Worm (Caenorhabditis elegans) whole organism, early embryonic: ENCODE data around the gene Y105C5B.19.
A peak's percentile ranks its signal among the peaks of the same experiment; 100 is the strongest.

Source experiments
- B0310.2 ChIP-seq: sonication (generic microtip); optimal IDR thresholded peaks from 2 replicates; lab custom pipeline; 2016; ENCODE audit warnings: mild to moderate bottlenecking, missing genetic modification characterization, missing compliant biosample characterization
- F13C5.2 ChIP-seq: sonication (generic microtip); optimal IDR thresholded peaks from 2 replicates; lab custom pipeline; 2017; ENCODE audit warnings: mild to moderate bottlenecking, missing genetic modification characterization, inconsistent platforms, missing compliant biosample characterization
- aly-1 ChIP-seq: sonication (generic microtip); optimal IDR thresholded peaks from 2 replicates; lab custom pipeline; 2016; ENCODE audit warnings: missing genetic modification characterization, missing compliant biosample characterization
- ama-1 ChIP-seq: fragments of 150-350 bp; optimal IDR thresholded peaks from 2 replicates; lab custom pipeline; 2014
- ceh-13 ChIP-seq: fragments of 200-800 bp; sonication (Bioruptor generic); optimal IDR thresholded peaks from 2 replicates; lab custom pipeline; 2018; ENCODE audit warnings: mild to moderate bottlenecking, missing genetic modification characterization, missing compliant biosample characterization
- ceh-36 ChIP-seq: sonication (generic microtip); optimal IDR thresholded peaks from 2 replicates; lab custom pipeline; 2016; ENCODE audit warnings: missing genetic modification characterization, inconsistent platforms, missing compliant biosample characterization
- ets-7 ChIP-seq: sonication (generic microtip); optimal IDR thresholded peaks from 2 replicates; lab custom pipeline; 2016; ENCODE audit warnings: missing genotype, missing genetic modification characterization, missing compliant biosample characterization
- flt-1 ChIP-seq: fragments of 200-800 bp; sonication (Bioruptor generic); IDR thresholded peaks from 2 replicates; pipeline ENCODE4 v1.3.6; 2022; ENCODE audit warnings: missing genetic modification characterization, missing compliant biosample characterization
- hmbx-1 ChIP-seq: sonication (generic microtip); optimal IDR thresholded peaks from 2 replicates; lab custom pipeline; 2016; ENCODE audit warnings: mild to moderate bottlenecking, missing genetic modification characterization, missing compliant biosample characterization
- hmg-4 ChIP-seq: fragments of 200-800 bp; sonication (Bioruptor generic); optimal IDR thresholded peaks from 2 replicates; lab custom pipeline; 2018; ENCODE audit warnings: mild to moderate bottlenecking, missing genetic modification characterization, missing compliant biosample characterization
- hnd-1 ChIP-seq: sonication (generic microtip); optimal IDR thresholded peaks from 2 replicates; lab custom pipeline; 2016; ENCODE audit warnings: missing genetic modification characterization, missing compliant biosample characterization
- pes-1 ChIP-seq: fragments of 200-800 bp; sonication (Bioruptor generic); IDR thresholded peaks from 2 replicates; pipeline ENCODE4 v1.3.6; 2022; ENCODE audit warnings: missing genetic modification reagents, missing genetic modification characterization, missing compliant biosample characterization
- scrt-1 ChIP-seq: fragments of 200-800 bp; sonication (Bioruptor generic); IDR thresholded peaks from 2 replicates; pipeline ENCODE4 v1.3.6; 2022; ENCODE audit warnings: missing genetic modification characterization, missing compliant biosample characterization
- sea-1 ChIP-seq: fragments of 200-800 bp; sonication (Bioruptor generic); conservative IDR thresholded peaks from 2 replicates; pipeline ENCODE4 v1.3.6; 2022; ENCODE audit warnings: missing genetic modification characterization, missing compliant biosample characterization
- tbx-11 ChIP-seq: fragments of 200-800 bp; sonication (Bioruptor generic); IDR thresholded peaks from 2 replicates; pipeline ENCODE4 v1.3.6; 2022; ENCODE audit warnings: missing genetic modification characterization, missing compliant biosample characterization
- tbx-37 ChIP-seq: fragments of 200-800 bp; sonication (Bioruptor generic); conservative IDR thresholded peaks from 2 replicates; pipeline ENCODE4 v1.3.6; 2022; ENCODE audit warnings: missing genetic modification reagents, missing genetic modification characterization, missing compliant biosample characterization
- tra-4 ChIP-seq: sonication (generic microtip); optimal IDR thresholded peaks from 2 replicates; lab custom pipeline; 2017; ENCODE audit warnings: missing genetic modification characterization, missing compliant biosample characterization

Y105C5B.19 gene

ce11 chrIV:15937088-15937487, 46.7 kb downstream of the Y105C5B.19 start:
- TF ChIP-seq hmg-4, result no peak
- TF ChIP-seq ceh-36 (tag; lab: Kevin White, UChicago), result no peak
- TF ChIP-seq ceh-13, result no peak
- TF ChIP-seq flt-1 (GFP tag; lab: Robert Waterston, UW), result no peak
- TF ChIP-seq tra-4 (tag; lab: Kevin White, UChicago), result no peak
- TF ChIP-seq hmbx-1 (tag; lab: Kevin White, UChicago), result no peak
- no peak for TF ChIP-seq F13C5.2
- TF ChIP-seq tbx-37 (GFP tag; lab: Robert Waterston, UW), result no peak
- TF ChIP-seq sea-1, result no peak
- no peak for TF ChIP-seq pes-1
- TF ChIP-seq B0310.2 (tag; lab: Kevin White, UChicago), result no peak
- TF ChIP-seq hnd-1 (tag; lab: Kevin White, UChicago), result no peak
- TF ChIP-seq aly-1, result no peak
- TF ChIP-seq ets-7 (tag; lab: Kevin White, UChicago), result no peak
- no peak for TF ChIP-seq tbx-11
- TF ChIP-seq ama-1, result no peak
- no peak for TF ChIP-seq scrt-1 (GFP tag; lab: Robert Waterston, UW)

ce11 chrIV:15933814-15934213, 50.0 kb downstream of the Y105C5B.19 start, which contains the start of gene srv-16:
Gene srv-16 (minus strand): TSS chrIV:15933914.
- TF ChIP-seq hmg-4, result no peak
- no peak for TF ChIP-seq F13C5.2
- TF ChIP-seq scrt-1 (GFP tag; lab: Robert Waterston, UW), result no peak
- TF ChIP-seq B0310.2 (tag; lab: Kevin White, UChicago), result no peak

- TF ChIP-seq flt-1 (GFP tag; lab: Robert Waterston, UW), result 0 out of 2 replicates have a peak, but pooled peaks have one; percentile 32
- TF ChIP-seq ama-1, result no peak
- peak; percentile 42 for TF ChIP-seq hmg-4
- no peak for TF ChIP-seq B0310.2 (tag; lab: Kevin White, UChicago)
- no peak for TF ChIP-seq ets-7 (tag; lab: Kevin White, UChicago)
- TF ChIP-seq tbx-37 (GFP tag; lab: Robert Waterston, UW), result 0 out of 2 replicates have a peak, but pooled peaks have one; percentile 12
- TF ChIP-seq ceh-36 (tag; lab: Kevin White, UChicago), result peak; percentile 31
- TF ChIP-seq ceh-13, result no peak
- no peak for TF ChIP-seq hnd-1 (tag; lab: Kevin White, UChicago)
- TF ChIP-seq tbx-11, result peak; percentile 62
- TF ChIP-seq tra-4 (tag; lab: Kevin White, UChicago), result no peak
- TF ChIP-seq sea-1, result peak; percentile 34; the same call in 1 of the 2 replicates
- TF ChIP-seq pes-1, result peak; percentile 53; the same call in 1 of the 2 replicates
- TF ChIP-seq scrt-1 (GFP tag; lab: Robert Waterston, UW), result peak; percentile 17; the same call in 1 of the 2 replicates
- no peak for TF ChIP-seq F13C5.2
- TF ChIP-seq aly-1, result no peak
- no peak for TF ChIP-seq hmbx-1 (tag; lab: Kevin White, UChicago)
Observed at ce11 chrIV:15931833-15932232, 51.9 kb downstream of the Y105C5B.19 start.
